Worm (Caenorhabditis elegans): ENCODE results near the gene T10C6.6.
A peak's percentile ranks its signal among the peaks of the same experiment; 100 is the strongest.

Gene T10C6.6

DNA sequence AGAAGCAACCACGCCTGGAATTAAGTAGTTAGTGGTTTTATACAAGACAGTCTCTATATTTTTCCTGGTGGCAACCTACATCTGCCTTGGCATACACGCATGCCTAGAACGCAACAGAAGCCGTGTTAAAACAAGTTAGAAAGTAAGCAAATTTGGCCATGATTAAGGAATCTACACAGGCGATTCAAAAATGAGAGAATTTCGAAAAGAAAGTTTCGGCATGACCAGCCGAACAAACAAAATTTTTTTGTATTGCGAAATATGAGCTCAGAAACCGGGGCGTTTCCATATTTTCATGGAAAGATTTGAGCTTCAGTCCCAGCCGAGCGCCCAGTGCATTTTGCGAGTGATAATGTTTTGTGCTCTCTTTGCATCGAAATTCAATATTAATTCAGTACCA, 36.0 kb downstream of the T10C6.6 start, which contains the start of gene F14H3.15:
TSS of gene F14H3.15 (minus strand) at position 101 of the 400 bp plus-strand sequence.
- TF ChIP-seq ztf-7 (tag; optimal IDR thresholded peaks at IDR 0.05) (no peak), lin-13 (GFP tag; optimal IDR thresholded peaks at IDR 0.05) (no peak), lin-38 (GFP tag; IDR thresholded peaks at IDR 0.05) (no peak), lin-39 (tag; optimal IDR thresholded peaks at IDR 0.05) (no peak), mxl-2 (GFP tag; conservative IDR thresholded peaks at IDR 0.05) (no peak), hlh-30 (tag; optimal IDR thresholded peaks at IDR 0.05; ENCODE audit: insufficient read depth) (no peak), nhr-237 (tag; optimal IDR thresholded peaks at IDR 0.05) (no peak), daf-12 (tag; optimal IDR thresholded peaks at IDR 0.05) (no peak), jun-1 (tag; optimal IDR thresholded peaks at IDR 0.05) (no peak), D1046.2 (GFP tag; IDR thresholded peaks at IDR 0.05) (no peak), nhr-102 (tag; optimal IDR thresholded peaks at IDR 0.05) (no peak), spr-3 (GFP tag; optimal IDR thresholded peaks at IDR 0.05) (no peak), mdt-29 (GFP tag; IDR thresholded peaks at IDR 0.05) (no peak), nhr-76 (tag; optimal IDR thresholded peaks at IDR 0.05) (no peak), ZK337.2 (GFP tag; IDR thresholded peaks at IDR 0.05) (no peak), fos-1 (tag; optimal IDR thresholded peaks at IDR 0.05) (no peak), dmd-6 (GFP tag; IDR thresholded peaks at IDR 0.05) (no peak), snpc-1.2 (GFP tag; IDR thresholded peaks at IDR 0.05) (no peak), nhr-11 (tag; optimal IDR thresholded peaks at IDR 0.05) (no peak)

DNA sequence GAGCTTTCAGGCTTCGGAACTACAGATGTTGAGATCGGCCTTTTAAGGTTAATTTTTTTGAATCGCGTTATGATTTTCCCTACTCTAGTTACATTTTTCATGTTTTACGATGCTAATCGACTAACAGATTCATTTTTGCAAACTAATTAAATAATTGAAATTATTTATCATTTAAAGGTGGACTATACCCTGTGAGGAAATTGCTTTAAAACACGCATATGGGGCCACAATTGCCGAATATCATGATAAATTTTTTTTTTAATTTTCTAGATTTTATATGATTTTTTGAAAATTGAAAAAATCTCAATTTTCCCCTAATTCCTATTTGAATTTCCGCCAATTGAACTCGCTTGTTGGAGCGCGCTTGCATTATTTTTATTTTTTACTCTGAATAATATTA, 37.9 kb downstream of the T10C6.6 start, which contains the start of gene fbxa-100:
TSS of gene fbxa-100 (minus strand) at position 101 of the 400 bp plus-strand sequence.
- no peak for TF ChIP-seq ztf-11 (tag; optimal IDR thresholded peaks at IDR 0.05)
- no peak for TF ChIP-seq ZK546.5 (tag; optimal IDR thresholded peaks at IDR 0.05)
- TF ChIP-seq aha-1 (tag), result peak; percentile 23
- TF ChIP-seq Y75B8A.6 (GFP tag; IDR thresholded peaks at IDR 0.05), result no peak
- TF ChIP-seq arid-1 (GFP tag; conservative IDR thresholded peaks at IDR 0.05), result no peak
- no peak for TF ChIP-seq F49E8.2 (tag; optimal IDR thresholded peaks at IDR 0.05; ENCODE audit: borderline replicate concordance)

DNA sequence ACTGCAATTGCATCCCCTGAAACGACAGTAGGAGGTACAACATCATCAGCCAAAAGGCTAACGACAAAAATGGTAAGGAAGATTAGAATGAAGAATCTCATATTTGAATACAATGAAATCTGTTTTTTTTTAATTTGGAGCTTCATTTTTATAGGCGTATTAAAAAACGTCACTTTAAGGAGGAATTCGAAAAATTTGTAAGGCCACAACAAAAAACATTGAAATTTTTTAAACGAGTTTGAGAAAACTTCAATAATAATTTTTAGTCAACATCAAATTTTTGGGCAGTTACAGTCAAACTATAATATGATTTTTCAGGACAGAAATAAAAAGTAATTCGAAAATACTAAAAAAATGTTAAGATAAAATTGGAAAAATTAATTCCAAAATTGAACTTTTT, 38.7 kb downstream of the T10C6.6 start, which contains the start of gene F14H3.14:
TSS of gene F14H3.14 (minus strand) at position 101 of the 400 bp plus-strand sequence.
- TF ChIP-seq daf-16 (GFP tag; optimal IDR thresholded peaks at IDR 0.05), result no peak
- no peak for TF ChIP-seq daf-16 (tag; optimal IDR thresholded peaks at IDR 0.05)
- no peak for TF ChIP-seq dmd-9 (GFP tag; IDR thresholded peaks at IDR 0.05)
- no peak for TF ChIP-seq nhr-76 (tag; optimal IDR thresholded peaks at IDR 0.05)
- TF ChIP-seq nhr-42 (GFP tag; IDR thresholded peaks at IDR 0.05), result no peak
- no peak for TF ChIP-seq daf-19 (GFP tag; conservative IDR thresholded peaks at IDR 0.05)
- no peak for TF ChIP-seq nhr-6 (tag; optimal IDR thresholded peaks at IDR 0.05)
- no peak for TF ChIP-seq dpl-1 (GFP tag; optimal IDR thresholded peaks at IDR 0.05)
- no peak for TF ChIP-seq mdl-1 (tag; optimal IDR thresholded peaks at IDR 0.05)
- no peak for TF ChIP-seq F37D6.2 (tag; optimal IDR thresholded peaks at IDR 0.05)
- TF ChIP-seq lim-7 (GFP tag; IDR thresholded peaks at IDR 0.05), result no peak
- no peak for TF ChIP-seq snpc-4 (tag; optimal IDR thresholded peaks at IDR 0.05)
- TF ChIP-seq attf-4 (tag; optimal IDR thresholded peaks at IDR 0.05), result no peak
- TF ChIP-seq ctbp-1 (GFP tag; IDR thresholded peaks at IDR 0.05), result no peak
- TF ChIP-seq F49E8.2 (tag; optimal IDR thresholded peaks at IDR 0.05; ENCODE audit: borderline replicate concordance), result no peak
- TF ChIP-seq ceh-62 (tag; optimal IDR thresholded peaks at IDR 0.05), result no peak
- TF ChIP-seq F10B5.3 (tag; optimal IDR thresholded peaks at IDR 0.05), result no peak
- no peak for TF ChIP-seq vab-7 (GFP tag; IDR thresholded peaks at IDR 0.05)
- no peak for TF ChIP-seq ztf-11 (tag; optimal IDR thresholded peaks at IDR 0.05)
- no peak for TF ChIP-seq zfp-3 (GFP tag; conservative IDR thresholded peaks at IDR 0.05)

All from whole organism, L4 larva.